Worm (Caenorhabditis elegans) whole organism, late embryonic: ENCODE data around the gene ZK185.4.

Source experiments
- C38D4.7 ChIP-seq: fragments of 200-800 bp; sonication (Bioruptor generic); optimal IDR thresholded peaks from 2 replicates; lab custom pipeline; 2018; ENCODE audit warnings: mild to moderate bottlenecking, missing genetic modification characterization, moderate library complexity, missing compliant biosample characterization
- K02D7.2 ChIP-seq: sonication (generic microtip); optimal IDR thresholded peaks from 2 replicates; lab custom pipeline; 2017; ENCODE audit warnings: mild to moderate bottlenecking, missing genetic modification characterization, missing compliant biosample characterization
- K09A11.1 ChIP-seq: sonication (generic microtip); optimal IDR thresholded peaks from 2 replicates; lab custom pipeline; 2017; ENCODE audit warnings: antibody characterized with exemption, mild to moderate bottlenecking, missing genetic modification characterization, missing compliant biosample characterization; ENCODE audit not compliant: insufficient read depth
- T23F11.4 ChIP-seq: fragments of 200-800 bp; sonication (Bioruptor generic); optimal IDR thresholded peaks from 2 replicates; lab custom pipeline; 2018; ENCODE audit warnings: mild to moderate bottlenecking, missing genetic modification characterization, missing compliant biosample characterization
- ahr-1 ChIP-seq: sonication (generic microtip); optimal IDR thresholded peaks from 2 replicates; lab custom pipeline; 2016; ENCODE audit warnings: missing genetic modification characterization, missing compliant biosample characterization
- ceh-14 ChIP-seq: sonication (generic microtip); optimal IDR thresholded peaks from 2 replicates; lab custom pipeline; 2016; ENCODE audit warnings: missing genotype, missing genetic modification characterization, missing compliant biosample characterization
- ceh-19 ChIP-seq: fragments of 200-800 bp; sonication (Bioruptor generic); optimal IDR thresholded peaks from 2 replicates; lab custom pipeline; 2018; ENCODE audit warnings: mild to moderate bottlenecking, missing genetic modification characterization, missing compliant biosample characterization
- ceh-2 ChIP-seq: sonication (generic microtip); optimal IDR thresholded peaks from 2 replicates; lab custom pipeline; 2016; ENCODE audit warnings: missing genotype, missing genetic modification characterization, missing compliant biosample characterization
- ceh-24 ChIP-seq: sonication (generic microtip); optimal IDR thresholded peaks from 2 replicates; lab custom pipeline; 2016; ENCODE audit warnings: mild to moderate bottlenecking, missing genetic modification characterization, missing compliant biosample characterization
- ceh-31 ChIP-seq: sonication (generic microtip); optimal IDR thresholded peaks from 2 replicates; lab custom pipeline; 2016; ENCODE audit warnings: missing genetic modification characterization, missing compliant biosample characterization
- ceh-45 ChIP-seq: fragments of 200-800 bp; sonication (Bioruptor generic); IDR thresholded peaks from 2 replicates; pipeline ENCODE4 v1.3.6; 2022; ENCODE audit warnings: missing genetic modification reagents, missing genetic modification characterization, missing compliant biosample characterization
- ceh-9 ChIP-seq: sonication (generic microtip); optimal IDR thresholded peaks from 2 replicates; lab custom pipeline; 2016; ENCODE audit warnings: mild to moderate bottlenecking, missing genetic modification characterization, inconsistent platforms, missing compliant biosample characterization
- dmd-4 ChIP-seq: sonication (generic microtip); optimal IDR thresholded peaks from 2 replicates; lab custom pipeline; 2016; ENCODE audit warnings: borderline replicate concordance, missing genetic modification characterization, missing compliant biosample characterization
- dve-1 ChIP-seq: sonication (generic microtip); optimal IDR thresholded peaks from 2 replicates; lab custom pipeline; 2017; ENCODE audit warnings: antibody characterized with exemption, mild to moderate bottlenecking, missing genetic modification characterization, missing compliant biosample characterization
- elt-4 ChIP-seq: sonication (generic microtip); optimal IDR thresholded peaks from 2 replicates; lab custom pipeline; 2016; ENCODE audit warnings: missing genetic modification characterization, missing compliant biosample characterization
- ets-4 ChIP-seq: sonication (generic microtip); optimal IDR thresholded peaks from 2 replicates; lab custom pipeline; 2016; ENCODE audit warnings: missing genetic modification characterization, missing compliant biosample characterization
- eyg-1 ChIP-seq: sonication (generic microtip); optimal IDR thresholded peaks from 2 replicates; lab custom pipeline; 2016; ENCODE audit warnings: missing genotype, missing genetic modification characterization, missing compliant biosample characterization
- fax-1 ChIP-seq: sonication (generic microtip); optimal IDR thresholded peaks from 2 replicates; lab custom pipeline; 2016; ENCODE audit warnings: missing genotype, missing genetic modification characterization, missing compliant biosample characterization
- fkh-6 ChIP-seq: sonication (generic microtip); optimal IDR thresholded peaks from 2 replicates; lab custom pipeline; 2016; ENCODE audit warnings: missing genetic modification characterization, missing compliant biosample characterization
- gmeb-2 ChIP-seq: sonication (generic microtip); optimal IDR thresholded peaks from 2 replicates; lab custom pipeline; 2016; ENCODE audit warnings: missing genetic modification characterization, inconsistent platforms, missing compliant biosample characterization
- hlh-15 ChIP-seq: sonication (generic microtip); optimal IDR thresholded peaks from 2 replicates; lab custom pipeline; 2016; ENCODE audit warnings: missing genetic modification characterization, missing compliant biosample characterization
- lim-6 ChIP-seq: sonication (generic microtip); optimal IDR thresholded peaks from 2 replicates; lab custom pipeline; 2016; ENCODE audit warnings: missing genetic modification characterization, missing compliant biosample characterization
- madf-2 ChIP-seq: sonication (generic microtip); optimal IDR thresholded peaks from 2 replicates; lab custom pipeline; 2017; ENCODE audit warnings: missing genetic modification characterization, missing compliant biosample characterization
- nfya-1 ChIP-seq: sonication (generic microtip); optimal IDR thresholded peaks from 2 replicates; lab custom pipeline; 2017; ENCODE audit warnings: missing genetic modification characterization, mild to moderate bottlenecking, missing compliant biosample characterization, antibody characterized with exemption, moderate library complexity
- npax-4 ChIP-seq: sonication (generic microtip); optimal IDR thresholded peaks from 2 replicates; lab custom pipeline; 2016; ENCODE audit warnings: missing genetic modification characterization, missing compliant biosample characterization
- odd-2 ChIP-seq: sonication (generic microtip); optimal IDR thresholded peaks from 2 replicates; lab custom pipeline; 2017; ENCODE audit warnings: antibody characterized with exemption, mild to moderate bottlenecking, missing genetic modification characterization, missing compliant biosample characterization
- pag-3 ChIP-seq: sonication (generic microtip); optimal IDR thresholded peaks from 2 replicates; lab custom pipeline; 2016; ENCODE audit warnings: missing compliant biosample characterization, missing genetic modification characterization, borderline replicate concordance
- pat-9 ChIP-seq: fragments of 200-800 bp; sonication (Bioruptor generic); optimal IDR thresholded peaks from 2 replicates; lab custom pipeline; 2018; ENCODE audit warnings: mild to moderate bottlenecking, missing genetic modification characterization, moderate library complexity, missing compliant biosample characterization
- ref-2 ChIP-seq: sonication (generic microtip); optimal IDR thresholded peaks from 2 replicates; lab custom pipeline; 2016; ENCODE audit warnings: missing genetic modification characterization, missing compliant biosample characterization
- sdc-2 ChIP-seq: sonication (generic microtip); optimal IDR thresholded peaks from 2 replicates; lab custom pipeline; 2016; ENCODE audit warnings: missing genotype, missing genetic modification characterization, missing compliant biosample characterization
- sox-2 ChIP-seq: fragments of 200-800 bp; sonication (Bioruptor generic); IDR thresholded peaks from 2 replicates; pipeline ENCODE4 v1.3.6; 2022; ENCODE audit warnings: missing genetic modification reagents, missing genetic modification characterization, missing compliant biosample characterization
- syd-9 ChIP-seq: sonication (generic microtip); optimal IDR thresholded peaks from 2 replicates; lab custom pipeline; 2016; ENCODE audit warnings: mild to moderate bottlenecking, missing genetic modification characterization, moderate library complexity, missing compliant biosample characterization
- tbx-2 ChIP-seq: sonication (generic microtip); optimal IDR thresholded peaks from 2 replicates; lab custom pipeline; 2016; ENCODE audit warnings: missing genetic modification characterization, missing compliant biosample characterization
- tbx-7 ChIP-seq: sonication (generic microtip); optimal IDR thresholded peaks from 2 replicates; lab custom pipeline; 2016; ENCODE audit warnings: missing genotype, missing genetic modification characterization, missing compliant biosample characterization
- ttx-3 ChIP-seq: sonication (generic microtip); optimal IDR thresholded peaks from 2 replicates; lab custom pipeline; 2016; ENCODE audit warnings: missing genetic modification reagents, missing genetic modification characterization, missing compliant biosample characterization
- unc-42 ChIP-seq: sonication (generic microtip); optimal IDR thresholded peaks from 2 replicates; lab custom pipeline; 2016; ENCODE audit warnings: missing genotype, missing genetic modification characterization, missing compliant biosample characterization
- ztf-16 ChIP-seq: sonication (generic microtip); optimal IDR thresholded peaks from 2 replicates; lab custom pipeline; 2017; ENCODE audit warnings: missing genetic modification characterization, missing compliant biosample characterization

ZK185.4 gene

ce11 chrIV:4557130-4557529 lies 24.2 kb upstream of the ZK185.4 start:
- TF ChIP-seq ref-2 (tag; lab: Kevin White, UChicago) (no peak), fax-1 (tag; lab: Kevin White, UChicago) (no peak), ceh-2 (tag; lab: Kevin White, UChicago) (no peak), ceh-24 (tag; lab: Kevin White, UChicago) (no peak), dve-1 (no peak), K09A11.1 (tag; lab: Kevin White, UChicago) (no peak), madf-2 (no peak), fkh-6 (tag; lab: Kevin White, UChicago) (no peak), sox-2 (GFP tag; lab: Robert Waterston, UW) (no peak), nfya-1 (tag; lab: Kevin White, UChicago) (no peak), pat-9 (no peak), hlh-15 (tag; lab: Kevin White, UChicago) (no peak), odd-2 (no peak), tbx-7 (no peak), ceh-45 (GFP tag; lab: Robert Waterston, UW) (no peak), sdc-2 (tag; lab: Kevin White, UChicago) (no peak), ahr-1 (no peak), T23F11.4 (no peak), eyg-1 (tag; lab: Kevin White, UChicago) (no peak), lim-6 (tag; lab: Kevin White, UChicago) (no peak)

ce11 chrIV:4551562-4551961 lies 18.6 kb upstream of the ZK185.4 start:
- no peak for TF ChIP-seq sdc-2 (tag; lab: Kevin White, UChicago)
- TF ChIP-seq elt-4 = no peak
- no peak for TF ChIP-seq tbx-2 (tag; lab: Kevin White, UChicago)

- TF ChIP-seq unc-42 (tag; lab: Kevin White, UChicago) (peak; percentile 5), ceh-14 (tag; lab: Kevin White, UChicago) (no peak)
Observed at ce11 chrIV:4548253-4548652, 15.3 kb upstream of the ZK185.4 start, which contains the start of gene ZK185.1. Gene ZK185.1, plus strand, starts transcription at chrIV:4548553.

- no peak for TF ChIP-seq ceh-2 (tag; lab: Kevin White, UChicago)
- no peak for TF ChIP-seq ceh-9 (tag; lab: Kevin White, UChicago)
- no peak for TF ChIP-seq syd-9
- TF ChIP-seq ceh-24 (tag; lab: Kevin White, UChicago) = no peak
- TF ChIP-seq ets-4 (tag; lab: Kevin White, UChicago) = no peak
- TF ChIP-seq nfya-1 (tag; lab: Kevin White, UChicago) = no peak
- TF ChIP-seq ceh-14 (tag; lab: Kevin White, UChicago) = no peak
- TF ChIP-seq ceh-19 (GFP tag; lab: Kevin White, UChicago) = no peak
- TF ChIP-seq ztf-16 (tag; lab: Kevin White, UChicago) = no peak
- no peak for TF ChIP-seq C38D4.7 (GFP tag; lab: Kevin White, UChicago)
- no peak for TF ChIP-seq dmd-4
- TF ChIP-seq gmeb-2 (tag; lab: Kevin White, UChicago) = no peak
- no peak for TF ChIP-seq pag-3 (tag; lab: Kevin White, UChicago)
- no peak for TF ChIP-seq unc-42 (tag; lab: Kevin White, UChicago)
- TF ChIP-seq ttx-3 = no peak
- no peak for TF ChIP-seq sox-2 (GFP tag; lab: Robert Waterston, UW)
- TF ChIP-seq K02D7.2 (tag; lab: Kevin White, UChicago) = no peak
- no peak for TF ChIP-seq ceh-31 (tag; lab: Kevin White, UChicago)
- no peak for TF ChIP-seq npax-4 (tag; lab: Kevin White, UChicago)
Observed at ce11 chrIV:4545818-4546217, 12.9 kb upstream of the ZK185.4 start, which contains the start of gene ZK185.5. Gene ZK185.5, minus strand, starts transcription at chrIV:4545918.
